Worm (Caenorhabditis elegans) whole organism, L1 larva: ENCODE measurements around the gene fbxa-183.

Experiments
- aha-1 ChIP-seq: fragments of 150-350 bp; optimal IDR thresholded peaks from 2 replicates; lab custom pipeline; 2014; ENCODE audit warnings: missing biosample characterization, missing genetic modification characterization
- alr-1 ChIP-seq: fragments of 200-800 bp; sonication (Bioruptor generic); optimal IDR thresholded peaks from 2 replicates; lab custom pipeline; 2018; ENCODE audit warnings: borderline replicate concordance, mild to moderate bottlenecking, missing genetic modification characterization, missing compliant biosample characterization
- fkh-10 ChIP-seq: sonication (generic microtip); optimal IDR thresholded peaks from 2 replicates; lab custom pipeline; 2017; ENCODE audit warnings: missing biosample characterization, missing genetic modification reagents, missing genetic modification characterization
- fos-1 ChIP-seq: fragments of 150-350 bp; optimal IDR thresholded peaks from 2 replicates; lab custom pipeline; 2014; ENCODE audit warnings: missing biosample characterization, missing genetic modification characterization
- grh-1 ChIP-seq: fragments of 200-800 bp; sonication (Bioruptor generic); IDR thresholded peaks from 2 replicates; pipeline ENCODE4 v1.3.6; 2022; ENCODE audit warnings: missing genetic modification reagents, missing genetic modification characterization, missing compliant biosample characterization
- lsy-2 ChIP-seq, 2 experiments: fragments of 150-350 bp; optimal IDR thresholded peaks; 2 replicates each; lab custom pipeline; 2014; ENCODE audit warnings: missing biosample characterization in 2 of 2, missing genetic modification characterization in 2 of 2
- nhr-237 ChIP-seq: fragments of 150-350 bp; optimal IDR thresholded peaks from 2 replicates; lab custom pipeline; 2014; ENCODE audit warnings: missing biosample characterization, missing genetic modification characterization
- nhr-28 ChIP-seq: fragments of 150-350 bp; optimal IDR thresholded peaks from 2 replicates; lab custom pipeline; 2014; ENCODE audit warnings: missing biosample characterization, missing genetic modification characterization
- nhr-77 ChIP-seq: fragments of 150-350 bp; optimal IDR thresholded peaks from 2 replicates; lab custom pipeline; 2014; ENCODE audit warnings: missing biosample characterization, missing genetic modification characterization
- tbx-2 ChIP-seq: sonication (generic microtip); optimal IDR thresholded peaks from 2 replicates; lab custom pipeline; 2016; ENCODE audit warnings: missing genetic modification characterization, missing compliant biosample characterization
- ztf-11 ChIP-seq, 2 experiments: sonication (generic microtip); optimal IDR thresholded peaks; 2 replicates each; lab custom pipeline; 2016 to 2017; ENCODE audit warnings: missing genetic modification characterization in 2 of 2, missing biosample characterization in 1 of 2, missing compliant biosample characterization in 1 of 2

DNA sequence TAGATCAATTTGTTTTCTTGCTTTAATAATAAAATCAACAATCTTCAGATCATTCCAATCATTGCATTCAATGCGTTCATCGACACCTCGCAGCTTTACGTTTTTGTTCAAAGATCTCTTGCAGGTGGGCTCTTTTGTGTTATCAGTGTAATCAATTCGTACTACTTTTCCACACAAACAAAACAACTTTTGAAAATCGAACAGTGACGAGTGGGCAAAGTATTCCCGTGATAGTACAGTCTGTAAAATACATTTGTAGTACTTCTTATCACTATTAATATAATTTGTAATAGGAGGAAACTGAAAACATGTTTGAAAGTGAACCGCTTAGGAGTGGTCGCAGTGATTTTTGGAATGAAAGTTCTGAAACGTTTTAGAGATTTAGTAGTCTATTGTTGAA lies 17.5 kb downstream of the fbxa-183 start, which contains the start of gene pgph-2:
- no peak for TF ChIP-seq ztf-11 (tag; optimal IDR thresholded peaks at IDR 0.05; lab: Kevin White, UChicago)
- no peak for TF ChIP-seq tbx-2
- TF ChIP-seq lsy-2 (tag; optimal IDR thresholded peaks at IDR 0.05; lab: Kevin White, UChicago) = no peak
- TF ChIP-seq alr-1 (tag; lab: Kevin White, UChicago) = no peak
- TF ChIP-seq nhr-77 (tag; lab: Kevin White, UChicago) = no peak
- no peak for TF ChIP-seq nhr-28 (tag; lab: Kevin White, UChicago)
- no peak for TF ChIP-seq fkh-10 (GFP tag; lab: Kevin White, UChicago)
- TF ChIP-seq grh-1 = no peak
- no peak for TF ChIP-seq nhr-237 (tag; lab: Kevin White, UChicago)
- TF ChIP-seq aha-1 (tag; lab: Kevin White, UChicago) = no peak
- no peak for TF ChIP-seq fos-1 (tag; lab: Kevin White, UChicago)
